Worm (Caenorhabditis elegans): ENCODE data around the gene H20J04.4.

DNA sequence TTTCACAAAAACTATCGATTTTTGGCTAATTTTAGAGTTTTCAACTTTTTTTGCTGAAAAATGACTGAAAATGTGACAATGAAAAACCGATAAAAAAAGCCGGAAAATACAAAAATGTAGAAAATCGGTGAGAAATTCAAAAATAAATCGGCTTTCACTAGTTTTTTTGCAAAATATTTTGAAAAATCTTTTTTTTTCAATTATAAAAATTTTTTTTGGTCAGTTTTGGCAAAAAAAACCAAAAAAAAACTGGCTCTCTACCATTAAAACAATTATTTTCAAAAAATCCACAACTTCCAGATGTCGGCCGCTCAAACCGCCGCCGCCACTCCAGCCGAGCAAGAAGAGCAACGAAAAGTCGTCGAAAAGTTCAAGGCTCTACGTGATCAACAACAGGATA, 2.4 kb upstream of the H20J04.4 start, which contains the start of gene pfd-2:
- TF ChIP-seq F13H6.1 (tag; optimal IDR thresholded peaks at IDR 0.05) (no peak), unc-62 (GFP tag; optimal IDR thresholded peaks at IDR 0.05) (no peak), nhr-23 (tag; optimal IDR thresholded peaks at IDR 0.05) (no peak), ztf-4 (tag; optimal IDR thresholded peaks at IDR 0.05) (no peak), ztf-11 (tag; optimal IDR thresholded peaks at IDR 0.05) (no peak), mab-5 (tag; optimal IDR thresholded peaks at IDR 0.05) (no peak), nhr-12 (tag; optimal IDR thresholded peaks at IDR 0.05) (no peak), skn-1 (tag; optimal IDR thresholded peaks at IDR 0.05) (no peak), ama-1 (optimal IDR thresholded peaks at IDR 0.05) (no peak), aly-2 (tag; optimal IDR thresholded peaks at IDR 0.05) (no peak), ZK546.5 (tag; optimal IDR thresholded peaks at IDR 0.05) (no peak), zag-1 (tag; optimal IDR thresholded peaks at IDR 0.05) (no peak)
